Fruit fly (Drosophila melanogaster) whole organism, embryonic: ENCODE measurements around the gene dpr20.

Experiments
- Bdp1 ChIP-seq: fragments of 200-800 bp; sonication (Bioruptor generic); optimal IDR thresholded peaks from 3 replicates; lab custom pipeline; 2016; ENCODE audit warnings: missing biosample characterization, missing genetic modification characterization
- CG10147 ChIP-seq: fragments of 200-800 bp; sonication (Bioruptor generic); optimal IDR thresholded peaks from 2 replicates; lab custom pipeline; 2019; ENCODE audit warnings: missing biosample characterization, mild to moderate bottlenecking, missing genetic modification characterization, moderate library complexity
- CG1024 ChIP-seq: fragments of 200-800 bp; sonication (Bioruptor generic); IDR thresholded peaks from 2 replicates; pipeline ENCODE4 v1.3.6; 2022; ENCODE audit warnings: missing biosample characterization, missing genetic modification characterization
- CG10654 ChIP-seq: fragments of 200-800 bp; sonication (Bioruptor generic); optimal IDR thresholded peaks from 2 replicates; lab custom pipeline; 2016; ENCODE audit warnings: missing biosample characterization, missing genetic modification characterization
- CG12391 ChIP-seq: fragments of 200-800 bp; sonication (Bioruptor generic); optimal IDR thresholded peaks from 3 replicates; lab custom pipeline; 2018; ENCODE audit warnings: missing biosample characterization, mild to moderate bottlenecking, missing genetic modification characterization, moderate library complexity
- CG12744 ChIP-seq: fragments of 200-800 bp; sonication (Bioruptor generic); optimal IDR thresholded peaks from 2 replicates; lab custom pipeline; 2016; ENCODE audit warnings: missing biosample characterization, missing genetic modification characterization
- CG13894 ChIP-seq: fragments of 200-800 bp; sonication (Bioruptor generic); optimal IDR thresholded peaks from 3 replicates; lab custom pipeline; 2018; ENCODE audit warnings: missing biosample characterization, mild to moderate bottlenecking, missing genetic modification characterization, moderate library complexity
- CG14667 ChIP-seq: fragments of 200-800 bp; sonication (Bioruptor generic); IDR thresholded peaks from 2 replicates; pipeline ENCODE4 v1.3.6; 2022; ENCODE audit warnings: missing biosample characterization, missing genetic modification characterization
- CG1647 ChIP-seq: fragments of 200-800 bp; sonication (Bioruptor generic); optimal IDR thresholded peaks from 3 replicates; lab custom pipeline; 2016; ENCODE audit warnings: missing biosample characterization, missing genetic modification characterization
- CG18599 ChIP-seq: fragments of 200-800 bp; sonication (Bioruptor generic); optimal IDR thresholded peaks from 3 replicates; lab custom pipeline; 2017; ENCODE audit warnings: missing biosample characterization, missing genetic modification characterization, mild to moderate bottlenecking, moderate library complexity, missing genetic modification reagents
- CG2678 ChIP-seq: fragments of 200-800 bp; sonication (Bioruptor generic); optimal IDR thresholded peaks from 3 replicates; lab custom pipeline; 2019; ENCODE audit warnings: missing biosample characterization, mild to moderate bottlenecking, missing genetic modification characterization, moderate library complexity
- CG2875 ChIP-seq: fragments of 200-800 bp; sonication (Bioruptor generic); optimal IDR thresholded peaks from 2 replicates; lab custom pipeline; 2017; ENCODE audit warnings: missing biosample characterization, mild to moderate bottlenecking, missing genetic modification characterization, missing genetic modification reagents
- CG31388 ChIP-seq: fragments of 200-800 bp; sonication (Bioruptor generic); optimal IDR thresholded peaks from 2 replicates; lab custom pipeline; 2016; ENCODE audit warnings: missing biosample characterization, missing genetic modification characterization
- CG3281 ChIP-seq: fragments of 200-800 bp; sonication (Bioruptor generic); optimal IDR thresholded peaks from 3 replicates; lab custom pipeline; 2017; ENCODE audit warnings: missing biosample characterization, mild to moderate bottlenecking, missing genetic modification characterization
- CG34376 ChIP-seq: fragments of 200-800 bp; sonication (Bioruptor generic); optimal IDR thresholded peaks from 2 replicates; lab custom pipeline; 2018; ENCODE audit warnings: missing biosample characterization, mild to moderate bottlenecking, missing genetic modification characterization
- CG4707 ChIP-seq: fragments of 200-800 bp; sonication (Bioruptor generic); optimal IDR thresholded peaks from 2 replicates; lab custom pipeline; 2018; ENCODE audit warnings: missing biosample characterization, mild to moderate bottlenecking, missing genetic modification characterization, moderate library complexity
- CG5245 ChIP-seq: fragments of 200-800 bp; sonication (Bioruptor generic); optimal IDR thresholded peaks from 3 replicates; lab custom pipeline; 2016; ENCODE audit warnings: missing biosample characterization, missing genetic modification characterization
- CG6254 ChIP-seq: fragments of 200-800 bp; sonication (Bioruptor generic); optimal IDR thresholded peaks from 3 replicates; lab custom pipeline; 2017; ENCODE audit warnings: mild to moderate bottlenecking, missing biosample characterization, missing genetic modification reagents, missing genetic modification characterization
- CG6765 ChIP-seq: fragments of 200-800 bp; sonication (Bioruptor generic); optimal IDR thresholded peaks from 3 replicates; lab custom pipeline; 2017; ENCODE audit warnings: missing biosample characterization, mild to moderate bottlenecking, missing genetic modification characterization
- CG7745 ChIP-seq: fragments of 200-800 bp; sonication (Bioruptor generic); optimal IDR thresholded peaks from 2 replicates; lab custom pipeline; 2018; ENCODE audit warnings: missing biosample characterization, mild to moderate bottlenecking, missing genetic modification characterization, moderate library complexity
- CG8089 ChIP-seq: fragments of 200-800 bp; sonication (Bioruptor generic); optimal IDR thresholded peaks from 3 replicates; lab custom pipeline; 2016; ENCODE audit warnings: missing biosample characterization, missing genetic modification characterization
- CG8281 ChIP-seq: fragments of 200-800 bp; sonication (Bioruptor generic); optimal IDR thresholded peaks from 2 replicates; lab custom pipeline; 2018; ENCODE audit warnings: missing biosample characterization, mild to moderate bottlenecking, missing genetic modification characterization, moderate library complexity
- D ChIP-seq, 2 experiments: fragments of 200-800 bp in 1 of 2; fragments of >200 bp in 1 of 2; sonication (Bioruptor generic) in 1 of 2; optimal IDR thresholded peaks; 2 replicates in 1 of 2; 3 replicates in 1 of 2; lab custom pipeline; 2017; ENCODE audit warnings: mild to moderate bottlenecking in 1 of 2, missing biosample characterization in 1 of 2, missing genetic modification characterization in 1 of 2, missing genetic modification reagents in 1 of 2
- Dfd ChIP-seq, 2 experiments: fragments of >200 bp; optimal IDR thresholded peaks; 2 replicates each; lab custom pipeline; 2017; ENCODE audit warnings: missing biosample characterization in 2 of 2, missing genetic modification characterization in 2 of 2
- GATAe ChIP-seq: fragments of 200-800 bp; sonication (Bioruptor generic); conservative IDR thresholded peaks from 2 replicates; pipeline ENCODE4 v1.3.6; 2022; ENCODE audit warnings: missing biosample characterization, missing genetic modification characterization
- Mad ChIP-seq: fragments of 200-800 bp; sonication (Bioruptor generic); optimal IDR thresholded peaks from 2 replicates; lab custom pipeline; 2016; ENCODE audit warnings: missing biosample characterization, missing genetic modification characterization
- Med ChIP-seq: fragments of 200-800 bp; sonication (Bioruptor generic); peaks from one replicate; lab custom pipeline; 2016; ENCODE audit warnings: missing biosample characterization, missing genetic modification characterization, mild to moderate bottlenecking, inconsistent platforms, moderate library complexity
- Myb ChIP-seq: fragments of 200-800 bp; sonication (Bioruptor generic); optimal IDR thresholded peaks from 2 replicates; lab custom pipeline; 2016; ENCODE audit warnings: missing biosample characterization, missing genetic modification characterization
- cato ChIP-seq: fragments of 200-800 bp; sonication (Bioruptor generic); optimal IDR thresholded peaks from 2 replicates; lab custom pipeline; 2016; ENCODE audit warnings: missing biosample characterization, missing genetic modification characterization, borderline replicate concordance
- cg ChIP-seq: fragments of 200-800 bp; sonication (Bioruptor generic); optimal IDR thresholded peaks from 3 replicates; lab custom pipeline; 2019; ENCODE audit warnings: missing biosample characterization, mild to moderate bottlenecking, missing genetic modification characterization, moderate library complexity
- ci ChIP-seq: fragments of 200-800 bp; sonication (Bioruptor generic); IDR thresholded peaks from 3 replicates; pipeline ENCODE4 v1.3.6; 2022; ENCODE audit warnings: missing biosample characterization, missing genetic modification characterization
- dan ChIP-seq: fragments of 200-800 bp; sonication (Bioruptor generic); IDR thresholded peaks from 2 replicates; pipeline ENCODE4 v1.3.6; 2022; ENCODE audit warnings: missing biosample characterization, missing genetic modification characterization
- dmrt11E ChIP-seq: fragments of 200-800 bp; sonication (Bioruptor generic); optimal IDR thresholded peaks from 3 replicates; lab custom pipeline; 2018; ENCODE audit warnings: missing biosample characterization, mild to moderate bottlenecking, missing genetic modification characterization, moderate library complexity
- dpn ChIP-seq, 2 experiments: fragments of 200-800 bp; sonication (Bioruptor generic); optimal IDR thresholded peaks; 3 replicates each; lab custom pipeline; 2016; ENCODE audit warnings: missing biosample characterization in 2 of 2, missing genetic modification characterization in 2 of 2
- fd64A ChIP-seq: fragments of 200-800 bp; sonication (Bioruptor generic); optimal IDR thresholded peaks from 3 replicates; lab custom pipeline; 2018; ENCODE audit warnings: missing biosample characterization, mild to moderate bottlenecking, missing genetic modification characterization
- gce ChIP-seq: fragments of 200-800 bp; sonication (Bioruptor generic); IDR thresholded peaks from 3 replicates; pipeline ENCODE4 v1.3.6; 2022; ENCODE audit warnings: missing biosample characterization, missing genetic modification characterization
- grn ChIP-seq: fragments of 200-800 bp; sonication (Bioruptor generic); optimal IDR thresholded peaks from 3 replicates; lab custom pipeline; 2017; ENCODE audit warnings: missing biosample characterization, missing genetic modification characterization
- hb ChIP-seq: fragments of 200-800 bp; sonication (Bioruptor generic); IDR thresholded peaks from 3 replicates; pipeline ENCODE4 v1.3.6; 2022; ENCODE audit warnings: missing biosample characterization, missing genetic modification characterization; ENCODE audit not compliant: partially characterized antibody
- inv ChIP-seq: fragments of 200-800 bp; sonication (Bioruptor generic); IDR thresholded peaks from 2 replicates; pipeline ENCODE4 v1.3.6; 2022; ENCODE audit warnings: missing biosample characterization, missing genetic modification characterization; ENCODE audit not compliant: partially characterized antibody
- lov ChIP-seq, 2 experiments: fragments of 200-800 bp in 1 of 2; fragments of >200 bp in 1 of 2; sonication (Bioruptor generic) in 1 of 2; IDR thresholded peaks in 1 of 2; optimal IDR thresholded peaks in 1 of 2; 2 replicates in 1 of 2; 3 replicates in 1 of 2; pipeline versions ENCODE4 v1.3.6 to Lab custom; 2017 to 2022; ENCODE audit warnings: missing biosample characterization in 1 of 2, missing genetic modification characterization in 1 of 2
- onecut ChIP-seq: fragments of 200-800 bp; sonication (Bioruptor generic); IDR thresholded peaks from 2 replicates; pipeline ENCODE4 v1.3.6; 2022; ENCODE audit warnings: missing biosample characterization, missing genetic modification characterization
- pros ChIP-seq: fragments of 200-800 bp; sonication (Bioruptor generic); optimal IDR thresholded peaks from 3 replicates; lab custom pipeline; 2019; ENCODE audit warnings: missing biosample characterization, mild to moderate bottlenecking, missing genetic modification characterization, moderate library complexity
- sd ChIP-seq: fragments of 200-800 bp; sonication (Bioruptor generic); optimal IDR thresholded peaks from 3 replicates; lab custom pipeline; 2018; ENCODE audit warnings: missing biosample characterization, mild to moderate bottlenecking, missing genetic modification characterization, moderate library complexity
- sim ChIP-seq: fragments of 200-800 bp; sonication (Bioruptor generic); IDR thresholded peaks from 2 replicates; pipeline ENCODE4 v1.3.6; 2022; ENCODE audit warnings: missing biosample characterization, missing genetic modification characterization
- stwl ChIP-seq: fragments of 200-800 bp; sonication (Bioruptor generic); optimal IDR thresholded peaks from 3 replicates; lab custom pipeline; 2018; ENCODE audit warnings: missing biosample characterization, mild to moderate bottlenecking, missing genetic modification characterization, moderate library complexity
- trh ChIP-seq: fragments of 200-800 bp; sonication (Bioruptor generic); optimal IDR thresholded peaks from 2 replicates; lab custom pipeline; 2016; ENCODE audit warnings: missing biosample characterization, missing genetic modification characterization
- unpg ChIP-seq: fragments of 200-800 bp; sonication (Bioruptor generic); optimal IDR thresholded peaks from 3 replicates; lab custom pipeline; 2018; ENCODE audit warnings: missing biosample characterization, mild to moderate bottlenecking, missing genetic modification characterization, moderate library complexity
- wdn ChIP-seq: fragments of 200-800 bp; sonication (Bioruptor generic); IDR thresholded peaks from 2 replicates; pipeline ENCODE4 v1.3.6; 2022; ENCODE audit warnings: missing biosample characterization, missing genetic modification characterization

The dpr20 gene

dm6 chr3L:887423-888097 is 30.5 kb upstream of the dpr20 start (continued):
- peak; percentile 14 for TF ChIP-seq CG2678 (tag; lab: Kevin White, UChicago)
- no peak for TF ChIP-seq inv
- TF ChIP-seq CG10654 (GFP tag; lab: Kevin White, UChicago), result no peak
- no peak for TF ChIP-seq fd64A (GFP tag; lab: Kevin White, UChicago)
- TF ChIP-seq cato (GFP tag; lab: Kevin White, UChicago), result no peak
- no peak for TF ChIP-seq CG6254
- TF ChIP-seq stwl (tag; lab: Kevin White, UChicago), result no peak
- TF ChIP-seq CG8281 (tag; lab: Kevin White, UChicago), result no peak
- no peak for TF ChIP-seq lov (optimal IDR thresholded peaks at IDR 0.05; lab: Kevin White, UChicago)
- TF ChIP-seq lov (GFP tag; IDR thresholded peaks at IDR 0.05; lab: Robert Waterston, UW), result no peak
- no peak for TF ChIP-seq CG7745
- peak; percentile 54 for TF ChIP-seq Med
- no peak for TF ChIP-seq CG10147 (GFP tag; lab: Kevin White, UChicago)
- no peak for TF ChIP-seq dpn (GFP tag; optimal IDR thresholded peaks at IDR 0.05; lab: Kevin White, UChicago)
- no peak for TF ChIP-seq sim (GFP tag; lab: Robert Waterston, UW)
- TF ChIP-seq hb (GFP tag; lab: Robert Waterston, UW), result no peak
- 0 out of 3 replicates have a peak, but pooled peaks have one; percentile 12 for TF ChIP-seq gce
- TF ChIP-seq CG12391 (tag; lab: Kevin White, UChicago), result no peak
- no peak for TF ChIP-seq D (optimal IDR thresholded peaks at IDR 0.05; lab: Kevin White, UChicago)
- TF ChIP-seq D (GFP tag; optimal IDR thresholded peaks at IDR 0.05; lab: Kevin White, UChicago), result no peak
- TF ChIP-seq CG4707 (GFP tag; lab: Kevin White, UChicago), result no peak
- no peak for TF ChIP-seq Dfd (GFP tag; optimal IDR thresholded peaks at IDR 0.05; lab: Kevin White, UChicago)
- no peak for TF ChIP-seq CG3281 (GFP tag; lab: Kevin White, UChicago)
- TF ChIP-seq grn (GFP tag; lab: Kevin White, UChicago), result peak; percentile 85
- no peak for TF ChIP-seq CG14667 (GFP tag; lab: Robert Waterston, UW)
- no peak for TF ChIP-seq Myb (GFP tag; lab: Kevin White, UChicago)
- TF ChIP-seq GATAe (GFP tag; lab: Robert Waterston, UW), result peak; percentile 53; the same call in 1 of the 2 replicates
- TF ChIP-seq CG12744 (GFP tag; lab: Kevin White, UChicago), result no peak
- TF ChIP-seq pros (GFP tag; lab: Kevin White, UChicago), result peak; percentile 12
- peak; percentile 31 for TF ChIP-seq sd (tag; lab: Kevin White, UChicago)
- peak; percentile 81 for TF ChIP-seq CG34376 (GFP tag; lab: Kevin White, UChicago)
- no peak for TF ChIP-seq dmrt11E (tag; lab: Kevin White, UChicago)
- no peak for TF ChIP-seq CG13894 (tag; lab: Kevin White, UChicago)
- TF ChIP-seq CG1024 (GFP tag; lab: Robert Waterston, UW), result no peak
- no peak for TF ChIP-seq unpg (GFP tag; lab: Kevin White, UChicago)
- TF ChIP-seq ci, result 0 out of 3 replicates have a peak, but pooled peaks have one; percentile 17
- no peak for TF ChIP-seq onecut (GFP tag; lab: Robert Waterston, UW)
- no peak for TF ChIP-seq trh (GFP tag; lab: Kevin White, UChicago)
- TF ChIP-seq wdn (GFP tag; lab: Robert Waterston, UW), result no peak
- no peak for TF ChIP-seq dan (GFP tag; lab: Robert Waterston, UW)
- no peak for TF ChIP-seq CG2875 (GFP tag; lab: Kevin White, UChicago)
- TF ChIP-seq Bdp1, result no peak
- no peak for TF ChIP-seq CG1647 (GFP tag; lab: Kevin White, UChicago)
- TF ChIP-seq CG18599 (GFP tag; lab: Kevin White, UChicago), result peak; percentile 32
- TF ChIP-seq CG6765 (GFP tag; lab: Kevin White, UChicago), result no peak
- TF ChIP-seq cg (GFP tag; lab: Kevin White, UChicago), result no peak
- no peak for TF ChIP-seq CG8089
- no peak for TF ChIP-seq CG5245
- no peak for TF ChIP-seq Mad
- TF ChIP-seq CG31388, result no peak
